Worm (Caenorhabditis elegans) whole organism, L4 larva: ENCODE data around the gene lab-2.
A peak's percentile ranks its signal among the peaks of the same experiment; 100 is the strongest.

Experiments
- D1046.2 ChIP-seq: fragments of 200-800 bp; sonication (Bioruptor generic); IDR thresholded peaks from 2 replicates; pipeline ENCODE4 v1.3.6; 2022; ENCODE audit warnings: missing genetic modification characterization, missing compliant biosample characterization
- F49E8.2 ChIP-seq: sonication (generic microtip); optimal IDR thresholded peaks from 2 replicates; lab custom pipeline; 2016; ENCODE audit warnings: missing compliant biosample characterization, mild to moderate bottlenecking, missing genetic modification characterization, borderline replicate concordance
- Y105C5A.15 ChIP-seq: fragments of 200-800 bp; sonication (Bioruptor generic); IDR thresholded peaks from 2 replicates; pipeline ENCODE4 v1.3.6; 2022; ENCODE audit warnings: missing genetic modification characterization, missing compliant biosample characterization
- Y5F2A.4 ChIP-seq: fragments of 200-800 bp; sonication (Bioruptor generic); optimal IDR thresholded peaks from 2 replicates; lab custom pipeline; 2018; ENCODE audit warnings: mild to moderate bottlenecking, missing genetic modification characterization, missing compliant biosample characterization
- ZK337.2 ChIP-seq: fragments of 200-800 bp; sonication (Bioruptor generic); IDR thresholded peaks from 2 replicates; pipeline ENCODE4 v1.3.6; 2022; ENCODE audit warnings: missing genetic modification reagents, missing genetic modification characterization, missing compliant biosample characterization
- aha-1 ChIP-seq: fragments of 150-350 bp; peaks from one replicate; lab custom pipeline; 2014; ENCODE audit warnings: missing biosample characterization, missing genetic modification characterization
- attf-4 ChIP-seq: sonication (generic microtip); optimal IDR thresholded peaks from 3 replicates; lab custom pipeline; 2017; ENCODE audit warnings: missing biosample characterization, missing genetic modification characterization
- ceh-32 ChIP-seq: sonication (generic microtip); optimal IDR thresholded peaks from 2 replicates; lab custom pipeline; 2016; ENCODE audit warnings: mild to moderate bottlenecking, missing genetic modification characterization, missing compliant biosample characterization; ENCODE audit not compliant: poor library complexity
- ceh-62 ChIP-seq: sonication (generic microtip); optimal IDR thresholded peaks from 2 replicates; lab custom pipeline; 2017; ENCODE audit warnings: missing biosample characterization, missing genetic modification characterization
- dmd-6 ChIP-seq: fragments of 200-800 bp; sonication (Bioruptor generic); IDR thresholded peaks from 2 replicates; pipeline ENCODE4 v1.3.6; 2022; ENCODE audit warnings: missing genetic modification reagents, missing genetic modification characterization, missing compliant biosample characterization
- dmd-9 ChIP-seq: fragments of 200-800 bp; sonication (Bioruptor generic); IDR thresholded peaks from 2 replicates; pipeline ENCODE4 v1.3.6; 2022; ENCODE audit warnings: missing genetic modification reagents, missing genetic modification characterization, missing compliant biosample characterization
- dpl-1 ChIP-seq: fragments of 150-350 bp; optimal IDR thresholded peaks from 2 replicates; lab custom pipeline; 2014; ENCODE audit warnings: missing biosample characterization, missing genetic modification reagents, missing genetic modification characterization
- dve-1 ChIP-seq: sonication (generic microtip); optimal IDR thresholded peaks from 2 replicates; lab custom pipeline; 2017; ENCODE audit warnings: antibody characterized with exemption, mild to moderate bottlenecking, missing genetic modification characterization, missing compliant biosample characterization; ENCODE audit not compliant: insufficient read depth
- hlh-11 ChIP-seq: fragments of 200-800 bp; sonication (Bioruptor generic); optimal IDR thresholded peaks from 2 replicates; lab custom pipeline; 2018; ENCODE audit warnings: mild to moderate bottlenecking, missing genetic modification characterization, missing compliant biosample characterization
- hlh-30 ChIP-seq: sonication (generic microtip); optimal IDR thresholded peaks from 2 replicates; lab custom pipeline; 2017; ENCODE audit warnings: antibody characterized with exemption, mild to moderate bottlenecking, missing genetic modification characterization, missing compliant biosample characterization; ENCODE audit not compliant: insufficient read depth
- hmg-1.1 ChIP-seq: fragments of 200-800 bp; sonication (Bioruptor generic); IDR thresholded peaks from 2 replicates; pipeline ENCODE4 v1.3.6; 2022; ENCODE audit warnings: missing genetic modification reagents, missing genetic modification characterization, missing compliant biosample characterization
- lin-39 ChIP-seq: fragments of 150-350 bp; optimal IDR thresholded peaks from 2 replicates; lab custom pipeline; 2014; ENCODE audit warnings: missing biosample characterization, missing genetic modification reagents, missing genetic modification characterization
- lir-3 ChIP-seq: sonication (generic microtip); optimal IDR thresholded peaks from 2 replicates; lab custom pipeline; 2016; ENCODE audit warnings: mild to moderate bottlenecking, missing genetic modification characterization, missing compliant biosample characterization
- lsy-2 ChIP-seq, 2 experiments: fragments of 150-350 bp in 1 of 2; sonication (generic microtip) in 1 of 2; optimal IDR thresholded peaks; 2 replicates each; lab custom pipeline; 2014 to 2017; ENCODE audit warnings: missing biosample characterization in 2 of 2, missing genetic modification characterization in 2 of 2
- mdl-1 ChIP-seq, 2 experiments: fragments of 150-350 bp in 1 of 2; sonication (generic microtip) in 1 of 2; optimal IDR thresholded peaks; 2 replicates each; lab custom pipeline; 2014 to 2017; ENCODE audit warnings: missing biosample characterization in 2 of 2, missing genetic modification characterization in 2 of 2
- mdt-29 ChIP-seq: fragments of 200-800 bp; sonication (Bioruptor generic); IDR thresholded peaks from 2 replicates; pipeline ENCODE4 v1.3.6; 2022; ENCODE audit warnings: missing genetic modification reagents, missing genetic modification characterization, missing compliant biosample characterization
- mep-1 ChIP-seq: fragments of 150-350 bp; sonication (generic microtip); optimal IDR thresholded peaks from 3 replicates; lab custom pipeline; 2014; ENCODE audit warnings: missing biosample characterization, missing genetic modification characterization
- mes-2 ChIP-seq: sonication (generic microtip); optimal IDR thresholded peaks from 2 replicates; lab custom pipeline; 2016; ENCODE audit warnings: missing genotype, mild to moderate bottlenecking, missing genetic modification characterization, missing compliant biosample characterization; ENCODE audit not compliant: poor library complexity, severe bottlenecking
- mxl-3 ChIP-seq: fragments of 200-800 bp; sonication (Bioruptor generic); optimal IDR thresholded peaks from 2 replicates; lab custom pipeline; 2018; ENCODE audit warnings: mild to moderate bottlenecking, missing genetic modification characterization, missing compliant biosample characterization
- nhr-102 ChIP-seq: sonication (generic microtip); optimal IDR thresholded peaks from 2 replicates; lab custom pipeline; 2016; ENCODE audit warnings: mild to moderate bottlenecking, missing genetic modification characterization, moderate library complexity, missing compliant biosample characterization
- nhr-25 ChIP-seq: sonication (generic microtip); optimal IDR thresholded peaks from 2 replicates; lab custom pipeline; 2017; ENCODE audit warnings: missing genetic modification characterization, mild to moderate bottlenecking, missing compliant biosample characterization, antibody characterized with exemption, moderate library complexity, borderline replicate concordance; ENCODE audit not compliant: insufficient read depth
- nhr-28 ChIP-seq: fragments of 150-350 bp; optimal IDR thresholded peaks from 2 replicates; lab custom pipeline; 2014; ENCODE audit warnings: missing biosample characterization, missing genetic modification characterization
- nhr-41 ChIP-seq: fragments of 200-800 bp; sonication (Bioruptor generic); IDR thresholded peaks from 2 replicates; pipeline ENCODE4 v1.3.6; 2022; ENCODE audit warnings: missing genetic modification reagents, missing genetic modification characterization, missing compliant biosample characterization
- nhr-48 ChIP-seq: sonication (generic microtip); optimal IDR thresholded peaks from 2 replicates; lab custom pipeline; 2016; ENCODE audit warnings: mild to moderate bottlenecking, missing genetic modification characterization, missing compliant biosample characterization
- nhr-76 ChIP-seq: fragments of 150-350 bp; optimal IDR thresholded peaks from 2 replicates; lab custom pipeline; 2014; ENCODE audit warnings: missing biosample characterization, missing genetic modification characterization
- set-16 ChIP-seq: fragments of 200-800 bp; sonication (Bioruptor generic); IDR thresholded peaks from 2 replicates; pipeline ENCODE4 v1.3.6; 2022; ENCODE audit warnings: missing genetic modification reagents, missing genetic modification characterization, missing compliant biosample characterization
- tra-1 ChIP-seq: fragments of 200-800 bp; sonication (Bioruptor generic); IDR thresholded peaks from 2 replicates; pipeline ENCODE4 v1.3.6; 2022; ENCODE audit warnings: missing genetic modification reagents, missing genetic modification characterization, missing compliant biosample characterization
- unc-62 ChIP-seq, 3 experiments: fragments of 150-350 bp in 1 of 3; sonication (generic microtip); optimal IDR thresholded peaks in 2 of 3; peaks in 1 of 3; 1 replicate in 1 of 3; 2 replicates in 2 of 3; lab custom pipeline; 2014 to 2017; ENCODE audit warnings: missing biosample characterization in 3 of 3, missing genetic modification characterization in 3 of 3, missing genetic modification reagents in 3 of 3, missing genotype in 1 of 3
- zip-11 ChIP-seq: fragments of 200-800 bp; sonication (Bioruptor generic); IDR thresholded peaks from 2 replicates; pipeline ENCODE4 v1.3.6; 2022; ENCODE audit warnings: missing genetic modification characterization, missing compliant biosample characterization

The lab-2 gene

DNA sequence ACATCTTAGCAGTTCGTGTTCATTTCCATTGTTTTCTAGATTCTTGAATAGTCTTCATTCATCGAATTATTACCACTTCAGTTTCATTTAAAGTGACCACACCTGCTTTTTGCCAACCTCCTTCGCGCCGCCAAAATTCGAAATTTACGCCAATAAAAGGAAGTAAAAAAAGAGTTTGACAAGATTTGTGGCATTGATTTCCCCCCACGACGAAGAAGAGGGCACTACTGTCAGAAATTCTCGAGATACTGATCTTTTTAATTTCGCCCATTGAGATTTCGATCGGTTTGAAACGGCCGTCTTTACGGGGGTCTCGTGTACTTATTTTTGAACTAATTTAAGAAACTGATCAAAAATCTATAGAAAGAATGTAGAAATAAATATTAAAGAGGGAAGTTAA lies 27.7 kb downstream of the lab-2 start:
- no peak for TF ChIP-seq dpl-1 (GFP tag; lab: Kevin White, UChicago)
- TF ChIP-seq dve-1 (tag; lab: Kevin White, UChicago) = no peak
- no peak for TF ChIP-seq Y5F2A.4 (GFP tag; lab: Kevin White, UChicago)
- no peak for TF ChIP-seq hmg-1.1 (GFP tag; lab: Robert Waterston, UW)
- TF ChIP-seq lir-3 (tag; lab: Kevin White, UChicago) = no peak

- TF ChIP-seq hlh-30 (tag; lab: Kevin White, UChicago) (peak; percentile 32), dmd-9 (GFP tag; lab: Robert Waterston, UW) (no peak), mdt-29 (GFP tag; lab: Robert Waterston, UW) (no peak), F49E8.2 (tag; lab: Kevin White, UChicago) (no peak), nhr-48 (no peak), dve-1 (tag; lab: Kevin White, UChicago) (no peak), nhr-41 (GFP tag; lab: Robert Waterston, UW) (no peak), ZK337.2 (GFP tag; lab: Robert Waterston, UW) (no peak), lin-39 (no peak), nhr-28 (peak; percentile 36), zip-11 (GFP tag; lab: Robert Waterston, UW) (no peak), ceh-62 (tag; lab: Kevin White, UChicago) (no peak)
Measured at ce11 chrIII:7300763-7301162, 28.6 kb downstream of the lab-2 start.

DNA sequence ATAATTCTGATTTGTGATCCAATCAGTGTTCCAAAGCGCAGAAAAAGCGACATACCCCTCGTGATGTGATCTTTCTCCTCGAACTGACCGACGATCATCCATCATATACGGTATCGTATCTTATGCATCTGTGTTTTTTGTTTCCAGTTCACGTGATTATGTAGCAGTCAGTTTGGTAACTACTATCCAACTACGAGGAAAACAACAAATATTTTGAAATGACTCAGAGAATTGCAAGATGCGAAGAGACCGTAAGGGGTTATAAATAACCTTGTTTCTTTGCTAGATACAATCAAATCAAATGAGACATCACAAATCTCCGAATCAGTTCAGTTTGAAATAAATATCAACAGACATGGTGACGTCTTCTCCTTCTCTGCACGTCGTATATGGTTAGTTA lies 29.2 kb downstream of the lab-2 start:
- TF ChIP-seq mep-1 (tag; lab: Kevin White, UChicago) (peak; percentile 41), mdl-1 (tag; optimal IDR thresholded peaks at IDR 0.05; lab: Kevin White, UChicago) (peak in 1 of 2 experiments; percentile 72), attf-4 (tag; lab: Kevin White, UChicago) (no peak), unc-62 (GFP tag; optimal IDR thresholded peaks at IDR 0.05 in 1 of 2; lab: Kevin White, UChicago) (peak in 1 of 2 experiments; percentile 97), unc-62 (tag; optimal IDR thresholded peaks at IDR 0.05; lab: Kevin White, UChicago) (no peak), dmd-6 (GFP tag; lab: Robert Waterston, UW) (peak; percentile 40; the same call in 1 of the 2 replicates), lsy-2 (tag; optimal IDR thresholded peaks at IDR 0.05; lab: Kevin White, UChicago) (peak in 1 of 2 experiments; percentile 54), ceh-32 (tag; lab: Kevin White, UChicago) (no peak), set-16 (no peak), tra-1 (GFP tag; lab: Robert Waterston, UW) (0 out of 2 replicates have a peak, but pooled peaks have one; percentile 10), nhr-28 (peak; percentile 84), nhr-102 (tag; lab: Kevin White, UChicago) (no peak), nhr-76 (tag; lab: Kevin White, UChicago) (no peak), hlh-11 (tag; lab: Kevin White, UChicago) (peak; percentile 63), hlh-30 (tag; lab: Kevin White, UChicago) (peak; percentile 79), nhr-48 (peak; percentile 52)

- TF ChIP-seq Y105C5A.15 (GFP tag; lab: Robert Waterston, UW) = no peak
- TF ChIP-seq hmg-1.1 (GFP tag; lab: Robert Waterston, UW) = 0 out of 2 replicates have a peak, but pooled peaks have one; percentile 19
- TF ChIP-seq mdl-1 (tag; optimal IDR thresholded peaks at IDR 0.05; lab: Kevin White, UChicago) = peak in 1 of 2 experiments; percentile 14
- TF ChIP-seq nhr-25 (tag; lab: Kevin White, UChicago) = peak; percentile 80
- no peak for TF ChIP-seq D1046.2 (GFP tag; lab: Robert Waterston, UW)
- TF ChIP-seq aha-1 (tag; lab: Kevin White, UChicago) = peak; percentile 71
- peak; percentile 27 for TF ChIP-seq nhr-28
- peak; percentile 11 for TF ChIP-seq mxl-3 (GFP tag; lab: Kevin White, UChicago)
- peak; percentile 27 for TF ChIP-seq mes-2 (tag; lab: Kevin White, UChicago)
Measured at ce11 chrIII:7299466-7299865, 29.9 kb downstream of the lab-2 start, which contains the start of the genes B0361.14 and B0361.9. TSS of gene B0361.14 (minus strand) at chrIII:7299531. TSS of gene B0361.9 (minus strand) at chrIII:7299631.
